Fruit fly (Drosophila melanogaster): ENCODE results near the gene Krn.

Krn gene

DNA sequence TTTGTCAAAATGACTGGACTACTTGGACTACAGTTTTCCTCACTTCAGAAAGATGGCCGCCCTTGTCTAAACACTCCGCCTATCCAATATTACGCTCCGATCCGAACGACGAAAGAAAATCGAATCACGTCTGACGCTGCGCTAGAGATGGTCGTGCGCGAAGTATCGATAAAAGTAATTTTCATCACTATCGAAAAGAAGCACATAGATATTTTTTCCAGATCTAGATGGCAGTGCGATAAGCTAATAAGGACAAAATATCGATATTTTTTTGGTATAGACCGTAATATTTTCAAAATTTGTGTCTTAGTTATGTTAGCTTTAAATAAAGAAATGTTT, 9.2 kb downstream of the Krn start, which contains the start of gene Pep (continued):
- no peak for TF ChIP-seq CG4328 (GFP tag; optimal IDR thresholded peaks at IDR 0.05)
- no peak for TF ChIP-seq cwo (GFP tag; optimal IDR thresholded peaks at IDR 0.05)
- no peak; the same call in 1 of the 2 replicates for TF ChIP-seq CG3847 (GFP tag; IDR thresholded peaks at IDR 0.05)
- no peak for TF ChIP-seq aop (GFP tag; IDR thresholded peaks at IDR 0.05)
- TF ChIP-seq CrebB (tag; optimal IDR thresholded peaks at IDR 0.05), result peak; percentile 38
- no peak for TF ChIP-seq fd102C (GFP tag; optimal IDR thresholded peaks at IDR 0.05)
- peak in 1 of 2 experiments; percentile 31 for TF ChIP-seq insv (GFP tag; optimal IDR thresholded peaks at IDR 0.05)
- TF ChIP-seq Sox100B (GFP tag; optimal IDR thresholded peaks at IDR 0.05), result no peak
- TF ChIP-seq nom (GFP tag; optimal IDR thresholded peaks at IDR 0.05), result peak; percentile 57
- no peak for TF ChIP-seq CG6854 (GFP tag; optimal IDR thresholded peaks at IDR 0.05)
- peak; percentile 16 for TF ChIP-seq bab2 (GFP tag; optimal IDR thresholded peaks at IDR 0.05)
- peak; percentile 36 for TF ChIP-seq sug (tag; optimal IDR thresholded peaks at IDR 0.05)
- TF ChIP-seq CG10267 (tag; optimal IDR thresholded peaks at IDR 0.05), result peak; percentile 68
- TF ChIP-seq CG11093 (GFP tag; IDR thresholded peaks at IDR 0.05), result no peak
- no peak for TF ChIP-seq Sox102F (GFP tag; optimal IDR thresholded peaks at IDR 0.05)
- TF ChIP-seq CG8924 (tag; optimal IDR thresholded peaks at IDR 0.05), result peak; percentile 60
- TF ChIP-seq mirr (GFP tag; optimal IDR thresholded peaks at IDR 0.05), result peak; percentile 20
- no peak for TF ChIP-seq kah (GFP tag; optimal IDR thresholded peaks at IDR 0.05)
- TF ChIP-seq CG15696 (tag; optimal IDR thresholded peaks at IDR 0.05), result no peak
- no peak for TF ChIP-seq Abd-B (GFP tag; optimal IDR thresholded peaks at IDR 0.05)
- no peak for TF ChIP-seq CG6272 (GFP tag; IDR thresholded peaks at IDR 0.05)
- TF ChIP-seq kni (GFP tag; optimal IDR thresholded peaks at IDR 0.05), result no peak
- peak; percentile 99; the same call in 2 of the 3 replicates for TF ChIP-seq zen2 (GFP tag; IDR thresholded peaks at IDR 0.05; ENCODE audit: partially characterized antibody)
- no peak for TF ChIP-seq odd (GFP tag; optimal IDR thresholded peaks at IDR 0.05)
- TF ChIP-seq Side (GFP tag; optimal IDR thresholded peaks at IDR 0.05), result peak; percentile 49
- TF ChIP-seq Mes4 (GFP tag; optimal IDR thresholded peaks at IDR 0.05), result no peak
- TF ChIP-seq zen (tag; optimal IDR thresholded peaks at IDR 0.05), result peak; percentile 69
- no peak for TF ChIP-seq nerfin-1 (tag; optimal IDR thresholded peaks at IDR 0.05)
- TF ChIP-seq HmgD (GFP tag; optimal IDR thresholded peaks at IDR 0.05), result peak; percentile 74
- TF ChIP-seq exex (tag; optimal IDR thresholded peaks at IDR 0.05), result peak; percentile 5
- no peak for TF ChIP-seq CG3838 (GFP tag; optimal IDR thresholded peaks at IDR 0.05)
- TF ChIP-seq MTF-1 (GFP tag; optimal IDR thresholded peaks at IDR 0.05; ENCODE audit: borderline replicate concordance), result no peak
- TF ChIP-seq danr (GFP tag; IDR thresholded peaks at IDR 0.05), result no peak
- peak; percentile 49 for TF ChIP-seq oc (tag; optimal IDR thresholded peaks at IDR 0.05)
- TF ChIP-seq ato (GFP tag; IDR thresholded peaks at IDR 0.05; ENCODE audit: partially characterized antibody), result peak; percentile 98
- TF ChIP-seq chn (GFP tag; optimal IDR thresholded peaks at IDR 0.05), result peak; percentile 25
- peak; percentile 60 for TF ChIP-seq B-H2 (GFP tag; optimal IDR thresholded peaks at IDR 0.05)
- peak; percentile 14 for TF ChIP-seq unpg (GFP tag; optimal IDR thresholded peaks at IDR 0.05)
- no peak for TF ChIP-seq ftz-f1 (GFP tag; optimal IDR thresholded peaks at IDR 0.05)
- peak; percentile 24 for TF ChIP-seq scrt (GFP tag; optimal IDR thresholded peaks at IDR 0.05)
- peak; percentile 24 for TF ChIP-seq CG12155 (GFP tag; optimal IDR thresholded peaks at IDR 0.05)
- TF ChIP-seq CG8281 (tag; optimal IDR thresholded peaks at IDR 0.05), result no peak
- TF ChIP-seq stwl (tag; optimal IDR thresholded peaks at IDR 0.05), result peak; percentile 93
- no peak for TF ChIP-seq CG4404 (GFP tag; IDR thresholded peaks at IDR 0.05)
- no peak for TF ChIP-seq CG11085 (GFP tag; IDR thresholded peaks at IDR 0.05)
- peak; percentile 26 for TF ChIP-seq Fer1 (GFP tag; optimal IDR thresholded peaks at IDR 0.05)
- TF ChIP-seq HLHmδ (GFP tag; optimal IDR thresholded peaks at IDR 0.05), result no peak
- peak; percentile 98 for TF ChIP-seq CG3995 (GFP tag; optimal IDR thresholded peaks at IDR 0.05)
- no peak for TF ChIP-seq corto (GFP tag; optimal IDR thresholded peaks at IDR 0.05)
- TF ChIP-seq luna (GFP tag; optimal IDR thresholded peaks at IDR 0.05), result peak; percentile 30
- no peak for TF ChIP-seq z (GFP tag; IDR thresholded peaks at IDR 0.05)

All from whole organism, embryonic.